Fruit fly (Drosophila melanogaster): Measurements from ENCODE around the gene CG5653.
A peak's percentile ranks its signal among the peaks of the same experiment; 100 is the strongest.

CG5653 gene

DNA sequence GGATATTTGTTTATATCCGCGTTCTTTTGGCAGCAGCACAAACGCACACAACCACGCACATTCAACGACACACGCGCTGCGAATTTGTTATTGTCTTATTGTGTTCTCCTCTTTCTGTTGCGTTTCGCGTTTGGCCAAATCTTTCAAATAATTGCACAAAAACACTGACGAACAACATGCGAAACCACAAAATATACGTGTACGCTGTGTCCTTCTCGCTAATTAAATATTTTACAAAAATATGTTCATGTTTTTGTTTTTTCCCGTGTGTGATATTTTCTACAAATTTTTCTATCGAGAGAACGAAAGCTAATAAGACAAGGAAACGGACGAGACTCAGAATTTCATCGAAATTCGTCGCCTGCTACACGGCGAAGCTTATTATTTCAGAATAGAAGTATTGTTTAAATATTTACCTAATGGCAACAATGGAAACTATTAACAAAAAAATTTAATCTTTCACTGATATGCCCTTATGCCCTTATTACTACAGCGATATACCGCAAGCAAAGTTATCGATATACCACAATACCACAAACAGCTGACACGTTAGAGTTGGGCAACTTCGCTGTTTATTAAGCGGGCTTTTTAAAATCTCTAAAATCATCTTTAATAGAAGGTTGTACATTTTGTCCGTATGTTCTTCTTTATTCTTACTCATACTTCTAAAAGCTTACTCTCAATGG is 12.1 kb downstream of the CG5653 start, which contains the start of the genes CG43783 and orb2 (continued):
- TF ChIP-seq klu (GFP tag; IDR thresholded peaks at IDR 0.05) (no peak), CG10543 (GFP tag; optimal IDR thresholded peaks at IDR 0.05) (no peak), CG5180 (GFP tag; optimal IDR thresholded peaks at IDR 0.05) (no peak), Kr (GFP tag; optimal IDR thresholded peaks at IDR 0.05) (no peak), CG3847 (GFP tag; IDR thresholded peaks at IDR 0.05) (no peak), h (optimal IDR thresholded peaks at IDR 0.05) (no peak), Six4 (GFP tag; optimal IDR thresholded peaks at IDR 0.05) (no peak), CG3065 (GFP tag; optimal IDR thresholded peaks at IDR 0.05) (no peak), CG17361 (GFP tag; IDR thresholded peaks at IDR 0.05) (no peak), tin (GFP tag; optimal IDR thresholded peaks at IDR 0.05) (no peak), Dip2 (GFP tag; IDR thresholded peaks at IDR 0.05) (no peak), bsh (GFP tag; optimal IDR thresholded peaks at IDR 0.05) (no peak), Hmr (GFP tag; optimal IDR thresholded peaks at IDR 0.05) (no peak), CG6175 (GFP tag; IDR thresholded peaks at IDR 0.05) (no peak), tio (GFP tag; optimal IDR thresholded peaks at IDR 0.05) (no peak), fd102C (GFP tag; optimal IDR thresholded peaks at IDR 0.05) (no peak), wek (GFP tag; optimal IDR thresholded peaks at IDR 0.05) (peak; percentile 63), Ets97D (GFP tag; optimal IDR thresholded peaks at IDR 0.05) (no peak), otp (GFP tag; IDR thresholded peaks at IDR 0.05) (no peak), Hsf (GFP tag; optimal IDR thresholded peaks at IDR 0.05) (no peak), CG15601 (tag; optimal IDR thresholded peaks at IDR 0.05) (no peak), gcm (GFP tag; optimal IDR thresholded peaks at IDR 0.05) (no peak), CG34376 (GFP tag; optimal IDR thresholded peaks at IDR 0.05) (no peak), Hr51 (GFP tag; optimal IDR thresholded peaks at IDR 0.05) (no peak), CG6683 (GFP tag; optimal IDR thresholded peaks at IDR 0.05) (no peak), CG31224 (GFP tag; IDR thresholded peaks at IDR 0.05) (no peak), CG2120 (GFP tag; optimal IDR thresholded peaks at IDR 0.05) (no peak), Hey (tag; optimal IDR thresholded peaks at IDR 0.05) (no peak), chn (GFP tag; optimal IDR thresholded peaks at IDR 0.05) (no peak), CG12391 (tag; optimal IDR thresholded peaks at IDR 0.05) (no peak), jigr1 (GFP tag; IDR thresholded peaks at IDR 0.05) (no peak), CG17829 (tag; optimal IDR thresholded peaks at IDR 0.05) (no peak), BEAF-32 (GFP tag; optimal IDR thresholded peaks at IDR 0.05) (peak; percentile 63), CG9609 (GFP tag; optimal IDR thresholded peaks at IDR 0.05) (no peak), Optix (GFP tag; IDR thresholded peaks at IDR 0.05) (no peak), Sox102F (GFP tag; optimal IDR thresholded peaks at IDR 0.05) (no peak), gfzf (GFP tag; optimal IDR thresholded peaks at IDR 0.05) (peak; percentile 13), CG12104 (GFP tag; optimal IDR thresholded peaks at IDR 0.05) (no peak), repo (GFP tag; optimal IDR thresholded peaks at IDR 0.05) (no peak), E2f1 (GFP tag; IDR thresholded peaks at IDR 0.05) (no peak), kah (GFP tag; optimal IDR thresholded peaks at IDR 0.05) (no peak), ATbp (GFP tag; optimal IDR thresholded peaks at IDR 0.05) (no peak), B-H2 (GFP tag; optimal IDR thresholded peaks at IDR 0.05) (no peak), fru (optimal IDR thresholded peaks at IDR 0.05) (no peak), Dp (GFP tag; optimal IDR thresholded peaks at IDR 0.05) (peak; percentile 85), knrl (GFP tag; IDR thresholded peaks at IDR 0.05; ENCODE audit: partially characterized antibody) (peak; percentile 23; the same call in 2 of the 3 replicates), CG2712 (tag; optimal IDR thresholded peaks at IDR 0.05) (no peak), Antp (GFP tag; optimal IDR thresholded peaks at IDR 0.05) (no peak), CG5953 (GFP tag; IDR thresholded peaks at IDR 0.05) (no peak), MTF-1 (GFP tag; optimal IDR thresholded peaks at IDR 0.05; ENCODE audit: borderline replicate concordance) (no peak), CG10979 (tag; optimal IDR thresholded peaks at IDR 0.05) (no peak)
